Fruit fly (Drosophila melanogaster): ENCODE data around the gene CG32512.

The CG32512 gene

dm6 chrX:21035938-21036324 is 31.4 kb downstream of the CG32512 start:
- TF ChIP-seq Rel (GFP tag; optimal IDR thresholded peaks at IDR 0.05) (no peak), Rel (tag; optimal IDR thresholded peaks at IDR 0.05) (no peak), woc (GFP tag; optimal IDR thresholded peaks at IDR 0.05) (peak; percentile 13), usp (GFP tag; optimal IDR thresholded peaks at IDR 0.05) (no peak)

DNA sequence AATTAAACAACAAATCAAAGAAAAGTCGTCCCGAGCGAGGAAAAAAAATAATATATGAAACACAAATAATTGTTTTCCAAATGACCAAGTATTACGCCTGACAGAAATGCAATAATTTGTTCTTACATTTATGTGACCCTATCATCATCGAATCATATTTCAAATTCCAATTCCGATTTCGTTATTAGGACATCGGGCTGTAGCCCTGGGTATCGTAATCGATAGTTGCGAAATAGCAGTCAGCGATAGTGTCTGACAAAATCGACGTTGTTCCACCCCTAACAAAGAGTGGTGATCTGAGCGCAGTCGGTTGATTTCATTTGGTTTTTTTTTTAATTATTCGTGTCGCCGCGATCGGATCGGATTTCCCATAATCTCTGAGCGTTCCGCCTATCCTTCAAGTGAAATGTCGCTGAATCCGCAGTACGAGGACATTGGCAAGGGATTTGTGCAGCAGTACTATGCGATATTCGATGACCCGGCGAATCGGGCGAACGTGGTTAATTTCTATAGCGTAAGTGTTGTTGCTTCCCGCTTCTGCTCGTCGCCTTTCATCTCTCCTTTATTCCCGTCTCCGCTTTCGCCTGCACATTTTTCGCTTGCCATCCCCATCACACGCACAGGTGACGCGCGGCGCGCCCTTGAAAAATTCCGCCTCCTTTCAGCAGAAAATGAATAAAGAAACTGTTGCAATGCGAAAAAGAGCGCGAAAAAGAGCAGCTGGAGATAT is 32.0 kb downstream of the CG32512 start, which contains the start of gene Ntf-2:
Gene Ntf-2 (plus strand): TSS at position 262 of the 730 bp plus-strand sequence.
- TF ChIP-seq dl (GFP tag; optimal IDR thresholded peaks at IDR 0.05; ENCODE audit: insufficient read depth in 1 of 2, partially characterized antibody in 2 of 2) (no peak), brk (GFP tag; optimal IDR thresholded peaks at IDR 0.05) (no peak), rgr (GFP tag; optimal IDR thresholded peaks at IDR 0.05) (peak; percentile 36), Dfd (GFP tag; optimal IDR thresholded peaks at IDR 0.05) (no peak), dsf (GFP tag; optimal IDR thresholded peaks at IDR 0.05; ENCODE audit: borderline replicate concordance) (no peak), sage (GFP tag; optimal IDR thresholded peaks at IDR 0.05) (no peak), CG32264 (GFP tag; optimal IDR thresholded peaks at IDR 0.05) (no peak), pan (optimal IDR thresholded peaks at IDR 0.05) (no peak), usp (GFP tag; optimal IDR thresholded peaks at IDR 0.05) (no peak), Rel (GFP tag; optimal IDR thresholded peaks at IDR 0.05) (no peak), Rel (tag; optimal IDR thresholded peaks at IDR 0.05) (no peak), Vsx2 (GFP tag; optimal IDR thresholded peaks at IDR 0.05; ENCODE audit: partially characterized antibody) (no peak), Hr78 (GFP tag; optimal IDR thresholded peaks at IDR 0.05) (no peak), CG9705 (GFP tag; optimal IDR thresholded peaks at IDR 0.05) (no peak), GATAd (GFP tag; optimal IDR thresholded peaks at IDR 0.05) (no peak), Dif (GFP tag; optimal IDR thresholded peaks at IDR 0.05; ENCODE audit: partially characterized antibody) (no peak), fru (GFP tag; optimal IDR thresholded peaks at IDR 0.05) (no peak), CrebA (GFP tag; optimal IDR thresholded peaks at IDR 0.05; ENCODE audit: borderline replicate concordance) (no peak), jim (GFP tag; optimal IDR thresholded peaks at IDR 0.05) (no peak), Hr83 (GFP tag; optimal IDR thresholded peaks at IDR 0.05; ENCODE audit: poor library complexity, severe bottlenecking) (no peak), psq (GFP tag; optimal IDR thresholded peaks at IDR 0.05) (peak; percentile 84), Abd-B (GFP tag; optimal IDR thresholded peaks at IDR 0.05) (no peak), woc (GFP tag; optimal IDR thresholded peaks at IDR 0.05) (no peak), HLH106 (tag; optimal IDR thresholded peaks at IDR 0.05) (peak; percentile 11), tai (GFP tag; optimal IDR thresholded peaks at IDR 0.05) (no peak), Mio (GFP tag; optimal IDR thresholded peaks at IDR 0.05) (no peak), h (GFP tag; optimal IDR thresholded peaks at IDR 0.05) (no peak), foxo (GFP tag; optimal IDR thresholded peaks at IDR 0.05) (peak in 1 of 2 experiments; percentile 21), OdsH (GFP tag; optimal IDR thresholded peaks at IDR 0.05) (no peak), Myc (optimal IDR thresholded peaks at IDR 0.05) (no peak), br (GFP tag; optimal IDR thresholded peaks at IDR 0.05) (no peak), N (GFP tag; optimal IDR thresholded peaks at IDR 0.05) (no peak), Sp1 (GFP tag; optimal IDR thresholded peaks at IDR 0.05) (no peak), lola (GFP tag; optimal IDR thresholded peaks at IDR 0.05) (no peak), Hnf4 (GFP tag; optimal IDR thresholded peaks at IDR 0.05) (peak; percentile 51), ey (GFP tag; optimal IDR thresholded peaks at IDR 0.05) (no peak), dmrt93B (GFP tag; optimal IDR thresholded peaks at IDR 0.05) (no peak), Jra (GFP tag; optimal IDR thresholded peaks at IDR 0.05) (no peak), sv (GFP tag; optimal IDR thresholded peaks at IDR 0.05) (peak; percentile 0)

dm6 chrX:21034638-21035037 is 32.7 kb downstream of the CG32512 start:
- TF ChIP-seq h (GFP tag; optimal IDR thresholded peaks at IDR 0.05) = no peak
- TF ChIP-seq Hr78 (GFP tag; optimal IDR thresholded peaks at IDR 0.05) = no peak
- TF ChIP-seq N (GFP tag; optimal IDR thresholded peaks at IDR 0.05) = no peak
- no peak for TF ChIP-seq foxo (GFP tag; optimal IDR thresholded peaks at IDR 0.05)
- no peak for TF ChIP-seq lola (GFP tag; optimal IDR thresholded peaks at IDR 0.05)
- no peak for TF ChIP-seq ey (GFP tag; optimal IDR thresholded peaks at IDR 0.05)
- no peak for TF ChIP-seq Sp1 (GFP tag; optimal IDR thresholded peaks at IDR 0.05)
- no peak for TF ChIP-seq psq (GFP tag; optimal IDR thresholded peaks at IDR 0.05)
- no peak for TF ChIP-seq OdsH (GFP tag; optimal IDR thresholded peaks at IDR 0.05)
- no peak for TF ChIP-seq fru (GFP tag; optimal IDR thresholded peaks at IDR 0.05)
- no peak for TF ChIP-seq rgr (GFP tag; optimal IDR thresholded peaks at IDR 0.05)
- no peak for TF ChIP-seq Myc (optimal IDR thresholded peaks at IDR 0.05)
- no peak for TF ChIP-seq GATAd (GFP tag; optimal IDR thresholded peaks at IDR 0.05)
- no peak for TF ChIP-seq sage (GFP tag; optimal IDR thresholded peaks at IDR 0.05)
- no peak for TF ChIP-seq Hr83 (GFP tag; optimal IDR thresholded peaks at IDR 0.05; ENCODE audit: poor library complexity, severe bottlenecking)
- TF ChIP-seq sv (GFP tag; optimal IDR thresholded peaks at IDR 0.05) = no peak
- no peak for TF ChIP-seq Vsx2 (GFP tag; optimal IDR thresholded peaks at IDR 0.05; ENCODE audit: partially characterized antibody)
- TF ChIP-seq jim (GFP tag; optimal IDR thresholded peaks at IDR 0.05) = no peak
- TF ChIP-seq Hnf4 (GFP tag; optimal IDR thresholded peaks at IDR 0.05) = no peak
